Fruit fly (Drosophila melanogaster): Measurements from ENCODE around the gene CG43102.
A peak's percentile ranks its signal among the peaks of the same experiment; 100 is the strongest.

DNA sequence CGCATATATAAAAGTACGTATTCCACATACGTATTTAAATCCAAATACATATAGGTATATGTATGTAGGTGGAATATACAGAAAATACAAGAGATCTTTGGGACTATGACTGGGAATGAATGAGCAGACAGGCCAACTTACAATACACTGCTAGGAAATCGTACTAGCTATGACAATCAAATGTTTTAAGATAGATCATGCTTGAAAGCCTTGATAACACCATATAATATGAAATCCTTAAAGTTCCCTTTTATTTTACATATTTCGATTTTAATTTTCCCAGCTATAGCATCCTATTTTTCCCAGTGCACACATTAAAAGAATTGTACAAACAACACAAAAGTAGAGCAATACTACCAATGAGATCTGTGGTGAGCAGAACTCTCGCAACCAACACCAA, 12.9 kb downstream of the CG43102 start:
- peak; percentile 22 for TF ChIP-seq CG31627 (GFP tag; optimal IDR thresholded peaks at IDR 0.05)
- peak; percentile 70 for TF ChIP-seq CG11294 (GFP tag; IDR thresholded peaks at IDR 0.05)
- TF ChIP-seq CG8319 (GFP tag; optimal IDR thresholded peaks at IDR 0.05): peak; percentile 35
- TF ChIP-seq CG34406 (GFP tag; optimal IDR thresholded peaks at IDR 0.05): peak; percentile 3
- no peak for TF ChIP-seq Sox15 (GFP tag; optimal IDR thresholded peaks at IDR 0.05)

Measured in whole organism, prepupa.